Fruit fly (Drosophila melanogaster) whole organism, embryonic: ENCODE results near the gene dx.
A peak's percentile ranks its signal among the peaks of the same experiment; 100 is the strongest.

ENCODE experiments used
- Abd-B ChIP-seq: fragments of 200-800 bp; sonication (Bioruptor generic); optimal IDR thresholded peaks from 2 replicates; lab custom pipeline; 2018; ENCODE audit warnings: missing biosample characterization, mild to moderate bottlenecking, missing genetic modification characterization, moderate library complexity
- B-H2 ChIP-seq: fragments of 200-800 bp; sonication (Bioruptor generic); optimal IDR thresholded peaks from 2 replicates; lab custom pipeline; 2018; ENCODE audit warnings: missing biosample characterization, mild to moderate bottlenecking, missing genetic modification characterization
- CG10979 ChIP-seq: fragments of 200-800 bp; sonication (Bioruptor generic); optimal IDR thresholded peaks from 2 replicates; lab custom pipeline; 2018; ENCODE audit warnings: missing biosample characterization, mild to moderate bottlenecking, missing genetic modification characterization, moderate library complexity
- CG12744 ChIP-seq: fragments of 200-800 bp; sonication (Bioruptor generic); optimal IDR thresholded peaks from 2 replicates; lab custom pipeline; 2016; ENCODE audit warnings: missing biosample characterization, missing genetic modification characterization
- CG14014 ChIP-seq: fragments of 200-800 bp; sonication (Bioruptor generic); IDR thresholded peaks from 2 replicates; pipeline ENCODE4 v1.3.6; 2022; ENCODE audit warnings: missing biosample characterization, missing genetic modification characterization
- CG14050 ChIP-seq: fragments of 200-800 bp; sonication (Bioruptor generic); IDR thresholded peaks from 3 replicates; pipeline ENCODE4 v1.3.6; 2022; ENCODE audit warnings: missing biosample characterization, missing genetic modification characterization
- CG14860 ChIP-seq: fragments of 200-800 bp; sonication (Bioruptor generic); IDR thresholded peaks from 3 replicates; pipeline ENCODE4 v1.3.6; 2022; ENCODE audit warnings: missing biosample characterization, missing genetic modification characterization; ENCODE audit not compliant: partially characterized antibody
- CG15011 ChIP-seq: fragments of 200-800 bp; sonication (Bioruptor generic); optimal IDR thresholded peaks from 3 replicates; lab custom pipeline; 2018; ENCODE audit warnings: missing biosample characterization, mild to moderate bottlenecking, missing genetic modification characterization
- CG15696 ChIP-seq: fragments of 200-800 bp; sonication (Bioruptor generic); optimal IDR thresholded peaks from 2 replicates; lab custom pipeline; 2019; ENCODE audit warnings: missing biosample characterization, mild to moderate bottlenecking, missing genetic modification characterization, moderate library complexity
- CG17612 ChIP-seq: fragments of 200-800 bp; sonication (Bioruptor generic); IDR thresholded peaks from 2 replicates; pipeline ENCODE4 v1.3.6; 2022; ENCODE audit warnings: missing biosample characterization, missing genetic modification characterization
- CG2678 ChIP-seq: fragments of 200-800 bp; sonication (Bioruptor generic); optimal IDR thresholded peaks from 3 replicates; lab custom pipeline; 2019; ENCODE audit warnings: missing biosample characterization, mild to moderate bottlenecking, missing genetic modification characterization, moderate library complexity
- CG30431 ChIP-seq: fragments of 200-800 bp; sonication (Bioruptor generic); optimal IDR thresholded peaks from 2 replicates; lab custom pipeline; 2017; ENCODE audit warnings: missing biosample characterization, missing genetic modification characterization
- CG31365 ChIP-seq: fragments of 200-800 bp; sonication (Bioruptor generic); optimal IDR thresholded peaks from 2 replicates; lab custom pipeline; 2018; ENCODE audit warnings: missing biosample characterization, mild to moderate bottlenecking, missing genetic modification characterization
- CG3838 ChIP-seq: fragments of 200-800 bp; sonication (Bioruptor generic); optimal IDR thresholded peaks from 3 replicates; lab custom pipeline; 2016; ENCODE audit warnings: missing biosample characterization, missing genetic modification characterization
- CG3847 ChIP-seq: fragments of 200-800 bp; sonication (Bioruptor generic); IDR thresholded peaks from 2 replicates; pipeline ENCODE4 v1.3.6; 2022; ENCODE audit warnings: missing biosample characterization, missing genetic modification characterization
- CG4360 ChIP-seq: fragments of 200-800 bp; sonication (Bioruptor generic); IDR thresholded peaks from 2 replicates; pipeline ENCODE4 v1.3.6; 2022; ENCODE audit warnings: missing biosample characterization, missing genetic modification characterization
- CG43689 ChIP-seq: fragments of 200-800 bp; sonication (Bioruptor generic); IDR thresholded peaks from 2 replicates; pipeline ENCODE4 v1.3.6; 2022; ENCODE audit warnings: missing biosample characterization, missing genetic modification characterization
- CG4730 ChIP-seq: fragments of 200-800 bp; sonication (Bioruptor generic); IDR thresholded peaks from 2 replicates; pipeline ENCODE4 v1.3.6; 2022; ENCODE audit warnings: missing biosample characterization, missing genetic modification characterization
- CG6689 ChIP-seq: fragments of 200-800 bp; sonication (Bioruptor generic); IDR thresholded peaks from 2 replicates; pipeline ENCODE4 v1.3.6; 2022; ENCODE audit warnings: missing biosample characterization, missing genetic modification characterization
- CG7372 ChIP-seq: fragments of 200-800 bp; sonication (Bioruptor generic); IDR thresholded peaks from 2 replicates; pipeline ENCODE4 v1.3.6; 2022; ENCODE audit warnings: missing biosample characterization, missing genetic modification characterization
- CG9609 ChIP-seq: fragments of 200-800 bp; sonication (Bioruptor generic); optimal IDR thresholded peaks from 3 replicates; lab custom pipeline; 2016; ENCODE audit warnings: missing biosample characterization, missing genetic modification characterization
- Deaf1 ChIP-seq: fragments of 200-800 bp; optimal IDR thresholded peaks from 3 replicates; lab custom pipeline; 2019; ENCODE audit warnings: missing biosample characterization, mild to moderate bottlenecking, missing genetic modification characterization, moderate library complexity
- Dek ChIP-seq: fragments of 200-800 bp; sonication (Bioruptor generic); optimal IDR thresholded peaks from 3 replicates; lab custom pipeline; 2019; ENCODE audit warnings: missing biosample characterization, mild to moderate bottlenecking, missing genetic modification characterization, moderate library complexity
- Dref ChIP-seq: fragments of 200-800 bp; sonication (Bioruptor generic); IDR thresholded peaks from 2 replicates; pipeline ENCODE4 v1.3.6; 2022; ENCODE audit warnings: missing biosample characterization, missing genetic modification characterization
- Eip74EF ChIP-seq, 2 experiments: fragments of 200-800 bp in 1 of 2; fragments of >200 bp in 1 of 2; sonication (Bioruptor generic) in 1 of 2; optimal IDR thresholded peaks; 2 replicates each; lab custom pipeline; 2017 to 2019; ENCODE audit warnings: missing biosample characterization in 2 of 2, missing genetic modification characterization in 2 of 2, mild to moderate bottlenecking in 1 of 2, moderate library complexity in 1 of 2
- H15 ChIP-seq: fragments of 200-800 bp; sonication (Bioruptor generic); IDR thresholded peaks from 3 replicates; pipeline ENCODE4 v1.3.6; 2022; ENCODE audit warnings: missing biosample characterization, missing genetic modification characterization
- Ravus ChIP-seq: fragments of 200-800 bp; sonication (Bioruptor generic); IDR thresholded peaks from 2 replicates; pipeline ENCODE4 v1.3.6; 2022; ENCODE audit warnings: missing biosample characterization, missing genetic modification characterization
- Rfx ChIP-seq: fragments of 200-800 bp; sonication (Bioruptor generic); IDR thresholded peaks from 2 replicates; pipeline ENCODE4 v1.3.6; 2022; ENCODE audit warnings: missing biosample characterization, missing genetic modification characterization
- Sox102F ChIP-seq: fragments of 200-800 bp; sonication (Bioruptor generic); optimal IDR thresholded peaks from 2 replicates; lab custom pipeline; 2018; ENCODE audit warnings: missing biosample characterization, mild to moderate bottlenecking, missing genetic modification characterization, moderate library complexity
- Spps ChIP-seq: fragments of 200-800 bp; sonication (Bioruptor generic); optimal IDR thresholded peaks from 2 replicates; lab custom pipeline; 2018; ENCODE audit warnings: missing biosample characterization, mild to moderate bottlenecking, missing genetic modification characterization
- Ssrp ChIP-seq: fragments of 200-800 bp; sonication (Bioruptor generic); optimal IDR thresholded peaks from 2 replicates; lab custom pipeline; 2018; ENCODE audit warnings: missing biosample characterization, mild to moderate bottlenecking, missing genetic modification characterization, moderate library complexity
- Taf1 ChIP-seq: fragments of 200-800 bp; sonication (Bioruptor generic); IDR thresholded peaks from 2 replicates; pipeline ENCODE4 v1.3.6; 2022; ENCODE audit warnings: missing biosample characterization, missing genetic modification characterization
- ap ChIP-seq: fragments of 200-800 bp; sonication (Bioruptor generic); IDR thresholded peaks from 2 replicates; pipeline ENCODE4 v1.3.6; 2022; ENCODE audit warnings: missing biosample characterization, missing genetic modification characterization
- bsh ChIP-seq, 2 experiments: fragments of 200-800 bp; sonication (Bioruptor generic); optimal IDR thresholded peaks; 2 replicates each; lab custom pipeline; 2017 to 2018; ENCODE audit warnings: mild to moderate bottlenecking in 2 of 2, missing biosample characterization in 2 of 2, missing genetic modification characterization in 2 of 2, moderate library complexity in 1 of 2
- chinmo ChIP-seq: fragments of 200-800 bp; sonication (Bioruptor generic); IDR thresholded peaks from 4 replicates; pipeline ENCODE4 v1.3.6; 2022; ENCODE audit warnings: missing biosample characterization, missing genetic modification characterization; ENCODE audit not compliant: partially characterized antibody
- dati ChIP-seq: fragments of 200-800 bp; sonication (Bioruptor generic); IDR thresholded peaks from 2 replicates; pipeline ENCODE4 v1.3.6; 2022; ENCODE audit warnings: missing biosample characterization, missing genetic modification characterization
- dmrt11E ChIP-seq: fragments of 200-800 bp; sonication (Bioruptor generic); optimal IDR thresholded peaks from 3 replicates; lab custom pipeline; 2018; ENCODE audit warnings: missing biosample characterization, mild to moderate bottlenecking, missing genetic modification characterization, moderate library complexity
- esg ChIP-seq: fragments of 200-800 bp; sonication (Bioruptor generic); conservative IDR thresholded peaks from 2 replicates; pipeline ENCODE4 v1.3.6; 2022; ENCODE audit warnings: missing biosample characterization, missing genetic modification characterization
- eyg ChIP-seq: fragments of 200-800 bp; sonication (Bioruptor generic); optimal IDR thresholded peaks from 3 replicates; lab custom pipeline; 2016; ENCODE audit warnings: missing biosample characterization, missing genetic modification characterization
- inv ChIP-seq: fragments of 200-800 bp; sonication (Bioruptor generic); IDR thresholded peaks from 2 replicates; pipeline ENCODE4 v1.3.6; 2022; ENCODE audit warnings: missing biosample characterization, missing genetic modification characterization; ENCODE audit not compliant: partially characterized antibody
- pb ChIP-seq: fragments of 200-800 bp; sonication (Bioruptor generic); optimal IDR thresholded peaks from 3 replicates; lab custom pipeline; 2016; ENCODE audit warnings: missing biosample characterization, missing genetic modification characterization
- pros ChIP-seq: fragments of 200-800 bp; sonication (Bioruptor generic); optimal IDR thresholded peaks from 3 replicates; lab custom pipeline; 2019; ENCODE audit warnings: missing biosample characterization, mild to moderate bottlenecking, missing genetic modification characterization, moderate library complexity
- run ChIP-seq: fragments of 200-800 bp; sonication (Bioruptor generic); optimal IDR thresholded peaks from 3 replicates; lab custom pipeline; 2018; ENCODE audit warnings: missing biosample characterization, mild to moderate bottlenecking, missing genetic modification characterization
- sisA ChIP-seq: fragments of 200-800 bp; sonication (Bioruptor generic); IDR thresholded peaks from 2 replicates; pipeline ENCODE4 v1.3.6; 2022; ENCODE audit warnings: missing biosample characterization, missing genetic modification characterization
- sqz ChIP-seq: fragments of 200-800 bp; sonication (Bioruptor generic); optimal IDR thresholded peaks from 3 replicates; lab custom pipeline; 2018; ENCODE audit warnings: missing biosample characterization, mild to moderate bottlenecking, missing genetic modification characterization
- sr ChIP-seq: fragments of 200-800 bp; sonication (Bioruptor generic); IDR thresholded peaks from 3 replicates; pipeline ENCODE4 v1.3.6; 2022; ENCODE audit warnings: missing biosample characterization, missing genetic modification characterization
- tin ChIP-seq: fragments of 200-800 bp; sonication (Bioruptor generic); optimal IDR thresholded peaks from 3 replicates; lab custom pipeline; 2016; ENCODE audit warnings: missing biosample characterization, missing genetic modification characterization
- wek ChIP-seq: fragments of 200-800 bp; sonication (Bioruptor generic); optimal IDR thresholded peaks from 3 replicates; lab custom pipeline; 2018; ENCODE audit warnings: missing biosample characterization, mild to moderate bottlenecking, missing genetic modification characterization, moderate library complexity
- zf30C ChIP-seq: fragments of 200-800 bp; sonication (Bioruptor generic); optimal IDR thresholded peaks from 3 replicates; lab custom pipeline; 2018; ENCODE audit warnings: missing biosample characterization, mild to moderate bottlenecking, missing genetic modification characterization

dx gene

dm6 chrX:6533101-6533636 lies 630 bp upstream of the dx start, which contains the start of gene RpL7A (continued):
- TF ChIP-seq zf30C (GFP tag; lab: Kevin White, UChicago) (no peak), ap (peak; percentile 38; the same call in 1 of the 2 replicates), CG14860 (GFP tag; lab: Robert Waterston, UW) (no peak), CG2678 (tag; lab: Kevin White, UChicago) (peak; percentile 52), dmrt11E (tag; lab: Kevin White, UChicago) (peak; percentile 34), CG14014 (GFP tag; lab: Robert Waterston, UW) (peak; percentile 50; the same call in 1 of the 2 replicates), pb (GFP tag; lab: Kevin White, UChicago) (peak; percentile 41), Dref (peak; percentile 35; the same call in 1 of the 2 replicates), eyg (GFP tag; lab: Kevin White, UChicago) (peak; percentile 47), chinmo (no peak), wek (GFP tag; lab: Kevin White, UChicago) (peak; percentile 83), run (tag; lab: Kevin White, UChicago) (peak; percentile 15), Sox102F (no peak), H15 (GFP tag; lab: Robert Waterston, UW) (peak; percentile 67; the same call in 2 of the 3 replicates), CG6689 (no peak), dati (GFP tag; lab: Robert Waterston, UW) (peak; percentile 31; the same call in 1 of the 2 replicates), Eip74EF (GFP tag; optimal IDR thresholded peaks at IDR 0.05; lab: Kevin White, UChicago) (peak in 1 of 2 experiments; percentile 58), inv (GFP tag; lab: Robert Waterston, UW) (no peak), Deaf1 (tag; lab: Kevin White, UChicago) (no peak), CG9609 (peak; percentile 42), CG3838 (GFP tag; lab: Kevin White, UChicago) (no peak), CG17612 (GFP tag; lab: Robert Waterston, UW) (no peak), CG12744 (GFP tag; lab: Kevin White, UChicago) (peak; percentile 10), Rfx (GFP tag; lab: Robert Waterston, UW) (peak; percentile 80), CG43689 (GFP tag; lab: Robert Waterston, UW) (no peak), CG15696 (tag; lab: Kevin White, UChicago) (no peak), tin (peak; percentile 28), pros (no peak), CG7372 (GFP tag; lab: Robert Waterston, UW) (0 out of 2 replicates have a peak, but pooled peaks have one; percentile 45), Ravus (GFP tag; lab: Robert Waterston, UW) (no peak), CG30431 (GFP tag; lab: Kevin White, UChicago) (peak; percentile 31), sisA (GFP tag; lab: Robert Waterston, UW) (peak; percentile 35; the same call in 1 of the 2 replicates), Abd-B (GFP tag; lab: Kevin White, UChicago) (peak; percentile 40), Taf1 (GFP tag; lab: Robert Waterston, UW) (no peak; the same call in 1 of the 2 replicates), sr (GFP tag; lab: Robert Waterston, UW) (peak; percentile 80), CG31365 (tag; lab: Kevin White, UChicago) (peak; percentile 61), esg (no peak), CG4360 (GFP tag; lab: Robert Waterston, UW) (peak; percentile 19; the same call in 1 of the 2 replicates), CG3847 (GFP tag; lab: Robert Waterston, UW) (peak; percentile 48), CG14050 (0 out of 3 replicates have a peak, but pooled peaks have one; percentile 44), Ssrp (tag; lab: Kevin White, UChicago) (no peak), Spps (tag; lab: Kevin White, UChicago) (peak; percentile 27), CG15011 (GFP tag; lab: Kevin White, UChicago) (peak; percentile 65), CG4730 (peak; percentile 12; the same call in 1 of the 2 replicates), B-H2 (GFP tag; lab: Kevin White, UChicago) (peak; percentile 57), CG10979 (tag; lab: Kevin White, UChicago) (peak; percentile 13), bsh (GFP tag; optimal IDR thresholded peaks at IDR 0.05; lab: Kevin White, UChicago) (peak; percentile 31 to 37), Dek (no peak), sqz (GFP tag; lab: Kevin White, UChicago) (peak; percentile 72)
